Worm (Caenorhabditis elegans): ENCODE results near the gene ZK1098.12.

The ZK1098.12 gene

DNA sequence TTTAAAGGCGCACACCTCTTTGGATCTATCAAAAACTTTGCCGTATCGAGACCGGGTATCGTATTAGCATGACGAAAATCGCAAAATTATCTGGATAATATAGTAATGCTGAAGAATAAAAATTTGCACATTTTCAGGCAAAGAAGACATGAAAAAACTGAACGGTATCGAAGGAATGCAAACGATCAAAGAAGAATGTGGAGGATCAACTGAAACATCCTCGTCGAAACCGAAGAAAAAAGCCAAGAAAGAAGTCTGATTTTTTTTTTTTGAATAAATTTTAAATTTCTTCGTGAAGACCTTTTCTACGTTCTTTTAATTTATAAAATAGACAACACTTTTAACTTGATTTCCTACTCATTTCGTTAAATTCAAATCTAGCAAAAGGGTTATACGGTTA is at the start of gene ZK1098.12:
ZK1098.12 (plus strand) TSS at position 301 of the 400 bp plus-strand sequence.
- TF ChIP-seq unc-62 (GFP tag; optimal IDR thresholded peaks at IDR 0.05) = no peak

DNA sequence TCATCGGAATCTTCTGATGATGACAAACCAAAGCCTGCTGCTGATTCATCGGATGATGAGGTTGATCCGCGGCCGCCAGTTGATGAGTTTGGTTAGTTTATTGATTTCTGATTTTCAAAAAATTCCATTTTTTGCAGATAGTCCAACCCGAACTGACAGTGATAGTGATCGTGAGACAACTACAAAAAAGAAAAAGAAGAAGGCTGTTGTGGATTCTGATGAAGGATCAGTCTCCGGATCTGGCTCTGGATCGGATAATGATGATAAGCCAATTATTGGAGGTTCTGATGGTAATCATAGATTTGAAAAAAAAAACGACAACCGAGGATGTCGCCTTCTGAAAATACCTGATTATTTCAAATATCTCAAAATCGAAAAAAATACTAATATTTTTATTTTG is 48.8 kb upstream of the ZK1098.12 start:
- no peak for TF ChIP-seq unc-62 (GFP tag; optimal IDR thresholded peaks at IDR 0.05)

DNA sequence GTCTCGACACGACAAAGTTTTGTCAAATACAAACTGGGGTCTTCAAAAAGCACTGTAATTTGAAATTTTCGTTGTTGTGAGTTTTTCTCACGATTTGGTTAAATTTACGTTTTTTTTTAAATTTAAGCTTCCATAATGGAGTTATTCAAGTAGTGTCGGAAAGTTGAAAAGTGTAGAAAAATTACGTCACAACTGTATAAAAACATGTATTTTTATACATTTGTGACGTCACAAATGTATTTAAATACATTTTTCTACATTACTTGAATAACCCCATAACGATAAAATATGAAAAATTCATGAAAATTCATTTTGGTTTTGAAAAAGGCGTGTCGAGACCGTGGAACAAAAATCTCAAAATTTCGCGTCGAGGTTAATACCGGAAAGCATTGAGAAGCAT is 47.5 kb upstream of the ZK1098.12 start:
- TF ChIP-seq unc-62 (GFP tag; optimal IDR thresholded peaks at IDR 0.05) = no peak

DNA sequence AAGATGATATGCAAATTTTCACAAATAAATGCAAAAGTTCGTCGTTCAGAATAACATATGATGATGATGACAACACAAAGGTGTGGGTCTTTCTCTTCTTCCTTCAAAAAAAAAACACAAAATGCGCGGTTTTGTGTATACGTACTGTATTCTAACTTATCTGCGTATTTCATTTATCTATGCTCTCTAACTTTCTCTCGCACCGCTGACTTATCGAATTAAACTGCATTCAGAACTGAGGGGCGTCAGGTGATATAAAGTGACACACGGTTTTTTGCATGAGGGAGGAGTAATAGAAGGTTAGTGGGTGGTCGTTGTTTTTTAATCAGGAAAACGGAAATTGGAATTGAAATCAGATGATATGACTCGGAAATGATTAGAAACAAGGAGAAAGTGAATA is 44.7 kb upstream of the ZK1098.12 start, which contains the start of gene sod-4:
sod-4 (minus strand) TSS at position 109 of the 400 bp plus-strand sequence.
- TF ChIP-seq unc-62 (GFP tag; optimal IDR thresholded peaks at IDR 0.05) = no peak

DNA sequence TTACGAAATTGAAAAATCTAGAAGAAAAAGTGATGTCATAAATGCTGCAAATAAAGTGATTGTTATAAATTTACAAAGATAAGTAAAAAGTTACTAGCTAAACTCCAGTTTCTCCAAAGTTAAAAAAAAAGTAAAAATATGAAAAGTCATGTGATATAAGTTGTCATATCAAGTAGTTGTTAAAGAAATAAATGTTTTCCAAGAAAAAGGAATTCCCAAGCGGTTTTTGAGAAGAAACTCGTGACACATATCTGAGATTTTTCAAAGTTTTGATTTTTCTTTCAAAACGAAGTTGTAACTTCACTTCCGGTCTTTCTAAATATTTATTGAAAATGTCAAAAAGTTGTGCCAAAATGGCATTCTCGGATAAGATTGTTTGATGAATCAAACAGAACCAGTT is 43.8 kb upstream of the ZK1098.12 start:
- TF ChIP-seq unc-62 (GFP tag; optimal IDR thresholded peaks at IDR 0.05) = no peak

DNA sequence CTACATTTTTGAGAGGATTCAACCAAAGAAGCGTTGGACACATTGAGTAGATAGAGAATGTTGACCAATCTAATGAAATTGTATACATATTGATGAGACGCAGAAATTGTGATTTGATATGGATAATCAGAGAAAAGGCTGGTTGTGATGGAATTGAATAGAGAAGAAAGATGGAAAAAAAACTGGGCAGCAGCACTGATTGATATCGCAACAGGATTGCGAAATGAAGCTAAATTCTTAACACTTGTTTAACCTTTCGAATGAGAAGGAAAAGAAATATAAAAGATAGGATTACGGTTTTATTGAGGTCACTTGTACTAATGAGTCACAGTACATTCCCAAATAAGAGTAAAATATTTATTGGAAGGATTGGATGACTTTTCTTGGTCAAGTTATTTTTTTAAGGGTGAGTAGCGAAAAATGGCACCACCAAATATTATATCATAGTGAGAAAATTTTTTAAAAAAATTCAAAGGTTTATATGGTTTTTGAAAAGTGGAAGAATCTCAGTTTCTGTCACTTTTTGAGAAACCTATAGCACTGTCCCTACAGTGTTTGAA is 42.7 kb upstream of the ZK1098.12 start:
- no peak for TF ChIP-seq unc-62 (GFP tag; optimal IDR thresholded peaks at IDR 0.05)

DNA sequence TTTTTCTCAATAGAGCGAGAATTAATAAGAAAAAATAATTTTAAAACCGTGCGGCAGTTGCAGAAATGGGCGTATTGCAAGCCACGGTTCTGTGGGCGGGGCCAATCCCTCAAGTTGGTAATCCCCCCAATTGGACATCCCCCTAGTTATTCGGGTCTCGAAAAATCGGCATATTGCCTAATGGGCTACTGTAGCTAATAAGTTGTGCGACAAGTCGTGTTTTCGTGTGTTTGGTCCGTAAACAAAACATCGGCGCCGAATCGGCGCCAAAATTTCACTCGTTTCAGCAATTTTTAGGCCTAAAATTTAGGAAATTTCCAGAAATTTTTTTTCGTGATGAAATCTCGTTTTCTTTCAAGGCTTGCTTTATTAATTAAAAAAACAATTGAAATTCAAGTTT is 40.6 kb upstream of the ZK1098.12 start:
- no peak for TF ChIP-seq unc-62 (GFP tag; optimal IDR thresholded peaks at IDR 0.05)

DNA sequence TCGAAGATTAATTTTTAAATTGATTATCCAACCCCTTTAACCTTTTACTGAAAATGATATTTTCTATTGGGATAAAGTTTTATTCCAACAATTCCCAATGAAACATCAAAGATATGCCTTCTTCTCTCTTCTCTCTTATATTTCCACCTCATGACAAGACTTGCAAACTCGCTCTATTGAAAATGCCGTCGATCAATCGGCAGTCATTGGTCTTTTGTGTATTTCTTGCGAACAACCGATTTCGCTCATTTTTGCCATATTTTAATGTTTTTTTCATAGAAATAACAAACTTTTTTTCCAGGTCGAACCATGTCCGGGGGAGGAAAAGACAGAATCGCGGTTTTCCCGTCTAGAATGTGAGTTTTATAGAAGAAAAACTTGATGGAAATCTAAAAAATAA is 37.1 kb upstream of the ZK1098.12 start, which contains the start of gene vha-14:
vha-14 (plus strand) TSS at position 302 of the 400 bp plus-strand sequence.
- TF ChIP-seq unc-62 (GFP tag; optimal IDR thresholded peaks at IDR 0.05) = no peak

DNA sequence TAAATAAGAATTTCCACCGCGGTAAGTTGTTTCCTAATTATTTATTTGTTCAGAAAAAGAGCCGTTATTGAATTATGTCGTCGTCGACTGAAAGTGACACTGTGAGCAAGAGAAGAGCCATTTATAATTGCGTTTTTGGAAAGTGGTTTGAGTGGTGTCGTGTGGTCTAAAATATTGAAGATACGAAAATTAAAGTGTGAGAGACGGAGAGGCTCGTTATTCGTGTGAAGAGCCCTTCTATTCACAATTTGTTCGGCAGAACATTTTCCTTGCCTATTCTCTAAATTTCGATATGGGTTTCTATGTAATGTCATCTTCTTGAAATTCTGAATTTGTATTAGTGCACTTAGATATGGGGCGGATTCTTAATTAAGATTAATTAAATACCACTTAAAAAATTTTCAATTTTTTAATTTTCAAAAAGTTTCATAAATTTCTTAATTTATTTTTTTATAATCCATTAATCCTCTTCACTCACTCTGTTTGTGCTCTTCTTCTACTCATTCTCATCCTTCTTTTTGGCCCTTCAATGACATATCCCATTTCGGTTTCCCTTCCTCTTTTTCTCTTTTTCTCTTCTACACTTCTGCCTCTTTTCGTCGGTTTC is 35.1 kb upstream of the ZK1098.12 start:
- no peak for TF ChIP-seq unc-62 (GFP tag; optimal IDR thresholded peaks at IDR 0.05)

DNA sequence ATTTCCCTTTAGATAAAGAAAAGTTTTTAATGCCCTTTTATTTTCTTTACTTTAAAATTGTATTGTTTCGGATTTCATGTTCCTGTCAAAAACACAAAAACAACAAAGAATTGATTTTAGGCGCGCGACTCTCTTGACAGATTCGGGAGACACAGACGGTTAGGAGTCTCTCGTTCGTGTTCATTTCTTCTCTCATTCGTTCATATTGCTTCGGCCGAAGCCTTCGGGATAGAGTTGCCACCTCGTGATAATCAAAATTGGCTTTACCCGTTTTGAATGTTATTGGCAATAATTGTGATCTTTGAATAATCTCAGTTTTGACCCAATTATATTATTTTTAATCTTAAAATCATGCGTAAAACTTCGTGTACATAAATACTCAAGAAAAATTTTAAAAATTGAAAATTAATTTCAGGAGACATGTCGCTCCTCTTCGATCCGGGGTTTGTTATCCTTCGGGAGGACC is 33.8 kb upstream of the ZK1098.12 start, which contains the start of gene F55H2.5:
F55H2.5 (plus strand) TSS at position 416 of the 466 bp plus-strand sequence.
- no peak for TF ChIP-seq unc-62 (GFP tag; optimal IDR thresholded peaks at IDR 0.05)

DNA sequence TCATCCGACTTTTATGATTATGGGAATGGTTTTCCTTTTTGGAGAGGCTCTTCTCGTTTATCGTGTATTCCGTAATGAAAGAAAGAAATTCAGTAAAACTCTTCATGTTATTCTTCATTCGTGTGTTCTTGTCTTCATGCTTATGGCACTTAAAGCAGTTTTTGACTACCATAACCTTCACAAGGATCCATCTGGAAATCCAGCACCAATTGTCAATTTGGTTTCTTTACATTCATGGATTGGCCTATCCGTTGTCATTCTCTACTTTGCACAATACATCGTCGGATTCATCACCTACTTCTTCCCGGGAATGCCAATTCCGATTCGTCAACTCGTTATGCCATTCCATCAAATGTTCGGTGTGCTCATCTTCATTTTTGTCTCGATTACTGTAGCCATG is 33.3 kb upstream of the ZK1098.12 start:
- no peak for TF ChIP-seq unc-62 (GFP tag; optimal IDR thresholded peaks at IDR 0.05)

DNA sequence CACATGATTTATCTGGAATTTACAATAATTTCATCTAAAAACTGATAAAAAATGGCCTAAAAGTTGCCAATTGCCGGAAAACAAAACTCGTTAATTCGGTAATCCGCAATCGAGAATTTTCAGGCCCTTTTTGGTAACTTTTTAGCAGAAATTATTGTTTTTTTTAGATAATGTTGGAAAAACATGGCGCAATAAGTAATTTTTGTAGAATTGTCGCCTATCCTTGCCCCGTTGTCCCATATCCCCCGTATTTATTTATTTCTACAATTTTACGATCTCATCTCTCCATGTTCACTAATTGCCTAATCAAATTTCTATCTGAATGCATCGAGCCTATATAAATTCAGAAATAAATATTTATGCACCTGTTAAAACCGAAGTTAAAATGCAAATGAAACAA is 31.9 kb upstream of the ZK1098.12 start:
- TF ChIP-seq unc-62 (GFP tag; optimal IDR thresholded peaks at IDR 0.05) = no peak

DNA sequence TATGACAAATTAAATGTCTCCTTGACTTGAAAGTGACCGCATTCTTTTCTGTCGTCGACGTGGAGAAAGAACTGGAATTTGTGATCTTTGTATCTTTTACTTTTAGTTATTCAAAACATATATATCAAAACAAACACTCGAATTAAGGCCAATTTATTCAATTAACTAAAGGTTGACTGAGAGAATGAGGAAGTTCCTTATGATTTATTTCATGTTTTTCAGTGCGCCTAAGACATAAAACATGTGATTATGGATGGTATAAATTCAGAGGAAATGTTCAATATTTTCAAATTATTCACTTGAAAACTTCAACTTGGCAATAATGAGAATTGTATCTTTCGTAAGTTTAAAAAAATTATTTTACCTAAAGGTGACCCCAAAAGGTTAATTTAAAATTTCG is 31.4 kb upstream of the ZK1098.12 start, which contains the start of gene F55H2.8:
F55H2.8 (plus strand) TSS at position 301 of the 400 bp plus-strand sequence.
- no peak for TF ChIP-seq unc-62 (GFP tag; optimal IDR thresholded peaks at IDR 0.05)

DNA sequence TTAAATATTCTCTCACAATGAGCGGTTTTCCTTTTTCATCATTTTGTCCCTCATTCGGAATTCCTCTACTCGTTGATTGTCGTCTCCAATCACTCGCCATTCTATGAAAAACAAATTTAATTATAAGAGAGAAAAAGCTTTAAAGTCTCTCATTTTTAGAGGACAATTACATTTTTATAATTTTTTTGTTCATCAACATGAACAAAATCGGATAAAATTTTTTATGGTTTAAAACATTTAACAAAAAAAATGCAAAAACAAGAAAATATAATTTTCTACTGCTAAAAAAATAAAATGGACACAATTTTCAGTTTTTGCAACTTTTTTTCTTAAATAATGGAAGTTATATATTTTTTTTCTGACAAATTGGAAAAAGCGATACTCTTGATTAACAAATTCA is 28.8 kb upstream of the ZK1098.12 start, which contains the start of gene F55H2.7:
F55H2.7 (minus strand) TSS at position 101 of the 400 bp plus-strand sequence.
- no peak for TF ChIP-seq unc-62 (GFP tag; optimal IDR thresholded peaks at IDR 0.05)

DNA sequence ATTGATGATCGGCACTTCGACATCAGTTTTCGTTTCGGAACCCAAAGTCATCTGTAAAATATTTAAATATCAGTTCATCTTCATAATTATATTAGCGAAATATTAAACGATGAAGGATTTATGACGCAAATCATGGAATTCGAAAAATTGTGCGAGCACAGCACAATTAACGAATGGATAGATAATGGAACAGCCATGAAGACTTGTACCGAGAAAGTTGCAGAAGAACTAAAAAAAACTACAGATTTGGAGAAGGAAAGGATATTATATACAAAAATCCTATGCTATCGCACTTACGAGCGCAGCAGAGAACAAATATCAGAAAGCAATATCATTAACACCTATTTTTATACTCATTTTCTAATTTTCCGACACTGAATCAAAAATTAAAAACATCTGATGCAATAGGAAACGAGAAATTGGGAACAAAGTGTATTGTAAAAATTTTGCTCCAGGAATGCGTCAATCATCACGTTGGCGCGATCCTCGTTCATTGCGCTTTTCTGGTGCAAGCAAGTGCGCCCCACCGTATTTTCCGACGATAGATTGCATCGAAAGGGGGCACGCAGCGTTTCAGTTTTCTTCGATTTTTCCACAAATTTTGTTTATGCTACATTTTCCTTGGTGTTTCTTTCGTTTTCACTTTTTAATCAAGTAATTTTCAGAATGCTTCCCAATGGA is 23.4 kb upstream of the ZK1098.12 start, which contains the start of the genes clu-1 and prp-40:
clu-1 (minus strand) TSS at position 51 of the 681 bp plus-strand sequence.
prp-40 (plus strand) TSS at position 666 of the 681 bp plus-strand sequence.
- no peak for TF ChIP-seq unc-62 (GFP tag; optimal IDR thresholded peaks at IDR 0.05)

DNA sequence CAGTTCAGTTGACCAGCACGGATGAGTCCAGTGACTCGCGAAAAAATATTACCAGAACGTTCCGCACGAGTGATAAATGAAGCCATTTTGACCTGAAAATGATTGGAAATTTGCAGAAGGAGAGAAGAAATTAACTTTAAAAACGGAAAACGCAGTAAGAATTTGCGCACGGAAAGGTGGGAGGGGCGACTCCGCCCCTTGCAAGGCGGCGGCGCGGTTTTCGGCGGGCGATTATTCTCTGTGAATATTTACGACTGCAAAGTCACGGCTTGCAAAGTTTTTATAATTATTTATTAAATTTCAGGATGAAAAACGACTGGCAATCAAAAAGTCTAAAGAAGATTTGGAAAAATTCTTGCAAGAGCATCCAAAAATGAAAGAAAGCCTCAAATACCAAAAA is 21.3 kb upstream of the ZK1098.12 start, which contains the start of gene mrps-23:
mrps-23 (minus strand) TSS at position 92 of the 400 bp plus-strand sequence.
- TF ChIP-seq unc-62 (GFP tag; optimal IDR thresholded peaks at IDR 0.05) = no peak

Data from whole organism, dauer.